Worm (Caenorhabditis elegans) whole organism, L3 larva: Measurements from ENCODE around the gene Y116A8C.20.

Experiments used
- ZK546.5 ChIP-seq: sonication (generic microtip); optimal IDR thresholded peaks from 2 replicates; lab custom pipeline; 2017; ENCODE audit warnings: missing biosample characterization, missing genetic modification characterization
- aly-2 ChIP-seq: fragments of 150-350 bp; optimal IDR thresholded peaks from 2 replicates; lab custom pipeline; 2014; ENCODE audit warnings: missing biosample characterization, missing genetic modification characterization
- ceh-16 ChIP-seq: sonication (generic microtip); optimal IDR thresholded peaks from 2 replicates; lab custom pipeline; 2017; ENCODE audit warnings: missing biosample characterization, missing genetic modification characterization
- ceh-28 ChIP-seq: fragments of 150-350 bp; optimal IDR thresholded peaks from 2 replicates; lab custom pipeline; 2014; ENCODE audit warnings: missing biosample characterization, missing genetic modification reagents, missing genetic modification characterization
- ceh-82 ChIP-seq: fragments of 150-350 bp; optimal IDR thresholded peaks from 2 replicates; lab custom pipeline; 2014; ENCODE audit warnings: missing biosample characterization, missing genetic modification characterization
- ceh-9 ChIP-seq: sonication (generic microtip); optimal IDR thresholded peaks from 2 replicates; lab custom pipeline; 2018; ENCODE audit warnings: missing biosample characterization, missing genetic modification characterization
- egl-27 ChIP-seq: sonication (generic microtip); optimal IDR thresholded peaks from 4 replicates; lab custom pipeline; 2017; ENCODE audit warnings: missing biosample characterization, missing genetic modification reagents, missing genetic modification characterization
- egl-5 ChIP-seq: fragments of 150-350 bp; optimal IDR thresholded peaks from 2 replicates; lab custom pipeline; 2017; ENCODE audit warnings: missing biosample characterization, missing genetic modification reagents, missing genetic modification characterization, inconsistent platforms
- elt-1 ChIP-seq: fragments of 150-350 bp; optimal IDR thresholded peaks from 2 replicates; lab custom pipeline; 2014; ENCODE audit warnings: missing biosample characterization, missing genetic modification characterization
- elt-2 ChIP-seq: sonication (generic microtip); optimal IDR thresholded peaks from 2 replicates; lab custom pipeline; 2016; ENCODE audit warnings: missing genetic modification reagents, mild to moderate bottlenecking, missing genetic modification characterization, missing compliant biosample characterization
- elt-3 ChIP-seq, 3 experiments: fragments of 150-350 bp in 1 of 3; sonication (generic microtip) in 2 of 3; optimal IDR thresholded peaks; 2 replicates in 2 of 3; 4 replicates in 1 of 3; lab custom pipeline; 2014 to 2017; ENCODE audit warnings: missing biosample characterization in 3 of 3, missing genetic modification characterization in 3 of 3
- eor-1 ChIP-seq, 2 experiments: fragments of 150-350 bp; optimal IDR thresholded peaks; 2 replicates each; lab custom pipeline; 2014 to 2018; ENCODE audit warnings: missing biosample characterization in 2 of 2, missing genetic modification characterization in 2 of 2
- fkh-10 ChIP-seq: sonication (generic microtip); optimal IDR thresholded peaks from 2 replicates; lab custom pipeline; 2017; ENCODE audit warnings: missing biosample characterization, missing genetic modification reagents, missing genetic modification characterization
- fkh-2 ChIP-seq: fragments of 150-350 bp; optimal IDR thresholded peaks from 2 replicates; lab custom pipeline; 2014; ENCODE audit warnings: missing biosample characterization, missing genetic modification reagents, missing genetic modification characterization
- fos-1 ChIP-seq: fragments of 150-350 bp; optimal IDR thresholded peaks from 2 replicates; lab custom pipeline; 2014; ENCODE audit warnings: missing biosample characterization, missing genetic modification characterization
- hmg-11 ChIP-seq: sonication (generic microtip); optimal IDR thresholded peaks from 2 replicates; lab custom pipeline; 2016; ENCODE audit warnings: missing genetic modification characterization, missing compliant biosample characterization
- jun-1 ChIP-seq: fragments of 150-350 bp; optimal IDR thresholded peaks from 2 replicates; lab custom pipeline; 2014; ENCODE audit warnings: missing biosample characterization, missing genetic modification reagents, missing genetic modification characterization
- lin-15B ChIP-seq: fragments of 150-350 bp; optimal IDR thresholded peaks from 2 replicates; lab custom pipeline; 2014; ENCODE audit warnings: missing biosample characterization, missing genetic modification characterization
- lin-39 ChIP-seq: fragments of 150-350 bp; optimal IDR thresholded peaks from 2 replicates; lab custom pipeline; 2018; ENCODE audit warnings: missing biosample characterization, missing genetic modification reagents, missing genetic modification characterization
- lsy-12 ChIP-seq: sonication (generic microtip); optimal IDR thresholded peaks from 2 replicates; lab custom pipeline; 2016; ENCODE audit warnings: mild to moderate bottlenecking, missing genetic modification characterization, missing compliant biosample characterization
- mdl-1 ChIP-seq: fragments of 150-350 bp; optimal IDR thresholded peaks from 2 replicates; lab custom pipeline; 2014; ENCODE audit warnings: missing biosample characterization, missing genetic modification characterization
- nfya-1 ChIP-seq: sonication (generic microtip); optimal IDR thresholded peaks from 2 replicates; lab custom pipeline; 2017; ENCODE audit warnings: missing genetic modification characterization, mild to moderate bottlenecking, missing compliant biosample characterization, antibody characterized with exemption, moderate library complexity; ENCODE audit not compliant: insufficient read depth
- nhr-11 ChIP-seq: fragments of 150-350 bp; optimal IDR thresholded peaks from 2 replicates; lab custom pipeline; 2014; ENCODE audit warnings: missing biosample characterization, missing genetic modification characterization
- nhr-23 ChIP-seq: fragments of 150-350 bp; optimal IDR thresholded peaks from 2 replicates; lab custom pipeline; 2014; ENCODE audit warnings: missing biosample characterization, missing genetic modification reagents, missing genetic modification characterization
- nhr-237 ChIP-seq: fragments of 150-350 bp; optimal IDR thresholded peaks from 2 replicates; lab custom pipeline; 2014; ENCODE audit warnings: missing biosample characterization, missing genetic modification characterization
- nhr-25 ChIP-seq: sonication (generic microtip); optimal IDR thresholded peaks from 2 replicates; lab custom pipeline; 2017; ENCODE audit warnings: missing biosample characterization, missing genetic modification characterization
- nhr-28 ChIP-seq: fragments of 150-350 bp; optimal IDR thresholded peaks from 2 replicates; lab custom pipeline; 2014; ENCODE audit warnings: missing biosample characterization, missing genetic modification characterization
- nhr-43 ChIP-seq: sonication (generic microtip); optimal IDR thresholded peaks from 2 replicates; lab custom pipeline; 2016; ENCODE audit warnings: mild to moderate bottlenecking, missing genetic modification characterization, missing compliant biosample characterization; ENCODE audit not compliant: poor library complexity, severe bottlenecking
- nhr-76 ChIP-seq: fragments of 150-350 bp; sonication (generic microtip); optimal IDR thresholded peaks from 5 replicates; lab custom pipeline; 2014; ENCODE audit warnings: missing biosample characterization, missing genetic modification characterization
- nhr-77 ChIP-seq: fragments of 150-350 bp; optimal IDR thresholded peaks from 2 replicates; lab custom pipeline; 2014; ENCODE audit warnings: missing biosample characterization, missing genetic modification characterization
- pha-4 ChIP-seq: fragments of 150-350 bp; optimal IDR thresholded peaks from 2 replicates; lab custom pipeline; 2014; ENCODE audit warnings: missing biosample characterization, missing genetic modification reagents, missing genetic modification characterization
- pqm-1 ChIP-seq: fragments of 150-350 bp; optimal IDR thresholded peaks from 2 replicates; lab custom pipeline; 2017; ENCODE audit warnings: missing biosample characterization, missing genetic modification characterization, inconsistent platforms
- sea-2 ChIP-seq: fragments of 150-350 bp; sonication (generic microtip); optimal IDR thresholded peaks from 4 replicates; lab custom pipeline; 2014; ENCODE audit warnings: missing biosample characterization, missing genetic modification reagents, missing genetic modification characterization
- skn-1 ChIP-seq: fragments of 150-350 bp; optimal IDR thresholded peaks from 2 replicates; lab custom pipeline; 2014; ENCODE audit warnings: missing biosample characterization, missing genetic modification characterization
- snpc-4 ChIP-seq: fragments of 150-350 bp; optimal IDR thresholded peaks from 2 replicates; lab custom pipeline; 2014; ENCODE audit warnings: missing biosample characterization, missing genetic modification characterization
- tbx-2 ChIP-seq: sonication (generic microtip); optimal IDR thresholded peaks from 2 replicates; lab custom pipeline; 2016; ENCODE audit warnings: mild to moderate bottlenecking, missing genetic modification characterization, missing compliant biosample characterization
- unc-39 ChIP-seq: sonication (generic microtip); optimal IDR thresholded peaks from 4 replicates; lab custom pipeline; 2017; ENCODE audit warnings: missing biosample characterization, missing genetic modification characterization
- unc-62 ChIP-seq: fragments of 150-350 bp; sonication (generic microtip); optimal IDR thresholded peaks from 4 replicates; lab custom pipeline; 2014; ENCODE audit warnings: missing biosample characterization, missing genetic modification reagents, missing genetic modification characterization
- zag-1 ChIP-seq: fragments of 150-350 bp; optimal IDR thresholded peaks from 2 replicates; lab custom pipeline; 2014; ENCODE audit warnings: missing biosample characterization, missing genetic modification characterization
- ztf-11 ChIP-seq: fragments of 150-350 bp; optimal IDR thresholded peaks from 2 replicates; lab custom pipeline; 2014; ENCODE audit warnings: missing biosample characterization, missing genetic modification characterization
- ztf-4 ChIP-seq: fragments of 150-350 bp; optimal IDR thresholded peaks from 2 replicates; lab custom pipeline; 2014; ENCODE audit warnings: missing biosample characterization, missing genetic modification characterization

Gene Y116A8C.20

ce11 chrIV:17078649-17079048, 37.9 kb downstream of the Y116A8C.20 start, which contains the start of gene Y116A8C.25:
Gene Y116A8C.25, minus strand, starts transcription at chrIV:17078749.
- no peak for TF ChIP-seq elt-2
- no peak for TF ChIP-seq lin-15B (tag; lab: Kevin White, UChicago)
- no peak for TF ChIP-seq eor-1 (tag; optimal IDR thresholded peaks at IDR 0.05; lab: Kevin White, UChicago)
- TF ChIP-seq nhr-11 (tag; lab: Kevin White, UChicago) = no peak

ce11 chrIV:17084317-17084716, 43.6 kb downstream of the Y116A8C.20 start:
- TF ChIP-seq ceh-9 (tag; lab: Kevin White, UChicago) (no peak), ztf-4 (no peak), pha-4 (tag; lab: Kevin White, UChicago) (peak; percentile 15), lin-15B (tag; lab: Kevin White, UChicago) (peak; percentile 46), egl-5 (tag; lab: Kevin White, UChicago) (no peak), ztf-11 (tag; lab: Kevin White, UChicago) (no peak), aly-2 (no peak), ceh-16 (tag; lab: Kevin White, UChicago) (no peak), nhr-23 (no peak), ZK546.5 (no peak), lsy-12 (tag; lab: Kevin White, UChicago) (no peak), egl-27 (tag; lab: Kevin White, UChicago) (no peak), nhr-76 (no peak), elt-3 (tag; optimal IDR thresholded peaks at IDR 0.05; lab: Kevin White, UChicago) (no peak), nhr-11 (tag; lab: Kevin White, UChicago) (no peak), fos-1 (no peak), nhr-77 (no peak), mdl-1 (tag; lab: Kevin White, UChicago) (no peak), elt-2 (no peak), ceh-28 (tag; lab: Kevin White, UChicago) (no peak), unc-39 (no peak), hmg-11 (tag; lab: Kevin White, UChicago) (peak; percentile 12), fkh-10 (GFP tag; lab: Kevin White, UChicago) (no peak), nfya-1 (tag; lab: Kevin White, UChicago) (peak; percentile 0), fkh-2 (tag; lab: Kevin White, UChicago) (no peak), tbx-2 (no peak), pqm-1 (tag; lab: Kevin White, UChicago) (no peak), sea-2 (GFP tag; lab: Kevin White, UChicago) (no peak), eor-1 (tag; optimal IDR thresholded peaks at IDR 0.05; lab: Kevin White, UChicago) (no peak), jun-1 (tag; lab: Kevin White, UChicago) (no peak), ceh-82 (tag; lab: Kevin White, UChicago) (no peak)

- TF ChIP-seq lin-15B (tag; lab: Kevin White, UChicago) (no peak), elt-2 (no peak), elt-1 (no peak), nhr-77 (no peak), egl-27 (tag; lab: Kevin White, UChicago) (no peak), snpc-4 (tag; lab: Kevin White, UChicago) (no peak), pha-4 (tag; lab: Kevin White, UChicago) (no peak), pqm-1 (tag; lab: Kevin White, UChicago) (no peak), nhr-76 (no peak), jun-1 (tag; lab: Kevin White, UChicago) (no peak), fkh-10 (GFP tag; lab: Kevin White, UChicago) (no peak), nhr-23 (no peak), tbx-2 (no peak), mdl-1 (tag; lab: Kevin White, UChicago) (no peak), nfya-1 (tag; lab: Kevin White, UChicago) (no peak), lin-39 (tag; lab: Kevin White, UChicago) (no peak)
Measured at ce11 chrIV:17084839-17085238, 44.1 kb downstream of the Y116A8C.20 start.

- TF ChIP-seq nhr-25 (peak; percentile 41), nhr-43 (no peak), fos-1 (no peak), nhr-237 (no peak), ceh-16 (tag; lab: Kevin White, UChicago) (no peak), aly-2 (no peak), pqm-1 (tag; lab: Kevin White, UChicago) (peak; percentile 1), lin-39 (tag; lab: Kevin White, UChicago) (peak; percentile 55), sea-2 (GFP tag; lab: Kevin White, UChicago) (no peak), unc-39 (no peak), ceh-82 (tag; lab: Kevin White, UChicago) (no peak), egl-27 (tag; lab: Kevin White, UChicago) (no peak), nhr-23 (peak; percentile 73), elt-1 (no peak), nhr-76 (no peak), egl-5 (tag; lab: Kevin White, UChicago) (no peak), zag-1 (tag; lab: Kevin White, UChicago) (no peak), lin-15B (tag; lab: Kevin White, UChicago) (peak; percentile 91), elt-3 (tag; optimal IDR thresholded peaks at IDR 0.05; lab: Kevin White, UChicago) (no peak), skn-1 (tag; lab: Kevin White, UChicago) (no peak), fkh-10 (GFP tag; lab: Kevin White, UChicago) (peak; percentile 19), fkh-2 (tag; lab: Kevin White, UChicago) (no peak), ZK546.5 (no peak), nhr-28 (tag; lab: Kevin White, UChicago) (no peak), ceh-9 (tag; lab: Kevin White, UChicago) (no peak), mdl-1 (tag; lab: Kevin White, UChicago) (no peak), ceh-28 (tag; lab: Kevin White, UChicago) (peak; percentile 22), unc-62 (GFP tag; lab: Kevin White, UChicago) (no peak)
Measured at ce11 chrIV:17087384-17088099, 46.8 kb downstream of the Y116A8C.20 start, which contains the start of the genes snx-13 and snr-1. Gene snx-13, minus strand, starts transcription at chrIV:17087438. Gene snr-1, plus strand, starts transcription at chrIV:17088049.
